Worm (Caenorhabditis elegans) whole organism, L3 larva: ENCODE measurements around the gene aat-4.
A peak's percentile ranks its signal among the peaks of the same experiment; 100 is the strongest.

Source experiments
- ama-1 ChIP-seq: fragments of 150-350 bp; optimal IDR thresholded peaks from 2 replicates; lab custom pipeline; 2018
- ceh-16 ChIP-seq: sonication (generic microtip); optimal IDR thresholded peaks from 2 replicates; lab custom pipeline; 2017; ENCODE audit warnings: missing biosample characterization, missing genetic modification characterization
- egl-27 ChIP-seq: sonication (generic microtip); optimal IDR thresholded peaks from 4 replicates; lab custom pipeline; 2017; ENCODE audit warnings: missing biosample characterization, missing genetic modification reagents, missing genetic modification characterization
- jun-1 ChIP-seq: fragments of 150-350 bp; optimal IDR thresholded peaks from 2 replicates; lab custom pipeline; 2014; ENCODE audit warnings: missing biosample characterization, missing genetic modification reagents, missing genetic modification characterization
- mdl-1 ChIP-seq: fragments of 150-350 bp; optimal IDR thresholded peaks from 2 replicates; lab custom pipeline; 2014; ENCODE audit warnings: missing biosample characterization, missing genetic modification characterization
- nhr-11 ChIP-seq: fragments of 150-350 bp; optimal IDR thresholded peaks from 2 replicates; lab custom pipeline; 2014; ENCODE audit warnings: missing biosample characterization, missing genetic modification characterization
- nhr-237 ChIP-seq: fragments of 150-350 bp; optimal IDR thresholded peaks from 2 replicates; lab custom pipeline; 2014; ENCODE audit warnings: missing biosample characterization, missing genetic modification characterization
- nhr-25 ChIP-seq: sonication (generic microtip); optimal IDR thresholded peaks from 2 replicates; lab custom pipeline; 2017; ENCODE audit warnings: missing biosample characterization, missing genetic modification characterization
- nhr-28 ChIP-seq: fragments of 150-350 bp; optimal IDR thresholded peaks from 2 replicates; lab custom pipeline; 2014; ENCODE audit warnings: missing biosample characterization, missing genetic modification characterization
- nhr-77 ChIP-seq: fragments of 150-350 bp; optimal IDR thresholded peaks from 2 replicates; lab custom pipeline; 2014; ENCODE audit warnings: missing biosample characterization, missing genetic modification characterization
- pha-4 ChIP-seq: fragments of 150-350 bp; optimal IDR thresholded peaks from 2 replicates; lab custom pipeline; 2014; ENCODE audit warnings: missing biosample characterization, missing genetic modification reagents, missing genetic modification characterization
- tbx-2 ChIP-seq: sonication (generic microtip); optimal IDR thresholded peaks from 2 replicates; lab custom pipeline; 2016; ENCODE audit warnings: mild to moderate bottlenecking, missing genetic modification characterization, missing compliant biosample characterization
- unc-39 ChIP-seq: sonication (generic microtip); optimal IDR thresholded peaks from 4 replicates; lab custom pipeline; 2017; ENCODE audit warnings: missing biosample characterization, missing genetic modification characterization

ce11 chrIV:6232769-6233290 is 42.7 kb downstream of the aat-4 start, which contains the start of gene F58F9.3:
- TF ChIP-seq nhr-11 (tag; lab: Kevin White, UChicago) (no peak), egl-27 (tag; lab: Kevin White, UChicago) (no peak), pha-4 (tag; lab: Kevin White, UChicago) (peak; percentile 31), nhr-28 (tag; lab: Kevin White, UChicago) (no peak), nhr-237 (no peak), nhr-77 (no peak), unc-39 (tag; lab: Kevin White, UChicago) (no peak), ceh-16 (no peak), nhr-25 (no peak), tbx-2 (tag; lab: Kevin White, UChicago) (no peak), jun-1 (no peak), ama-1 (lab: Kevin White, UChicago) (no peak), mdl-1 (tag; lab: Kevin White, UChicago) (no peak)
